Worm (Caenorhabditis elegans) whole organism, L2 larva: ENCODE results near the gene M03C11.9.

ENCODE experiments used
- C34F6.9 ChIP-seq: fragments of 150-350 bp; optimal IDR thresholded peaks from 2 replicates; lab custom pipeline; 2014; ENCODE audit warnings: missing biosample characterization, missing genetic modification characterization
- F13H6.1 ChIP-seq: sonication (generic microtip); optimal IDR thresholded peaks from 2 replicates; lab custom pipeline; 2016; ENCODE audit warnings: missing genetic modification characterization, missing compliant biosample characterization
- R02D3.7 ChIP-seq: fragments of 150-350 bp; optimal IDR thresholded peaks from 2 replicates; lab custom pipeline; 2014; ENCODE audit warnings: missing biosample characterization, missing genetic modification characterization
- ZK546.5 ChIP-seq: sonication (generic microtip); optimal IDR thresholded peaks from 2 replicates; lab custom pipeline; 2017; ENCODE audit warnings: missing biosample characterization, missing genetic modification characterization
- alr-1 ChIP-seq: fragments of 150-350 bp; optimal IDR thresholded peaks from 2 replicates; lab custom pipeline; 2014; ENCODE audit warnings: missing biosample characterization, missing genetic modification characterization
- aly-2 ChIP-seq: fragments of 150-350 bp; optimal IDR thresholded peaks from 2 replicates; lab custom pipeline; 2014; ENCODE audit warnings: missing biosample characterization, missing genetic modification characterization
- ama-1 ChIP-seq: fragments of 150-350 bp; optimal IDR thresholded peaks from 2 replicates; lab custom pipeline; 2018; ENCODE audit warnings: inconsistent platforms
- ceh-16 ChIP-seq: fragments of 150-350 bp; optimal IDR thresholded peaks from 2 replicates; lab custom pipeline; 2014; ENCODE audit warnings: missing biosample characterization, missing genetic modification characterization
- ceh-82 ChIP-seq: fragments of 150-350 bp; optimal IDR thresholded peaks from 2 replicates; lab custom pipeline; 2014; ENCODE audit warnings: missing biosample characterization, missing genetic modification characterization
- crh-2 ChIP-seq: sonication (generic microtip); optimal IDR thresholded peaks from 2 replicates; lab custom pipeline; 2017; ENCODE audit warnings: missing biosample characterization, missing genetic modification characterization
- elt-1 ChIP-seq: fragments of 150-350 bp; optimal IDR thresholded peaks from 2 replicates; lab custom pipeline; 2014; ENCODE audit warnings: missing biosample characterization, missing genetic modification characterization
- fos-1 ChIP-seq: fragments of 150-350 bp; optimal IDR thresholded peaks from 2 replicates; lab custom pipeline; 2014; ENCODE audit warnings: missing biosample characterization, missing genetic modification characterization
- gmeb-1 ChIP-seq: fragments of 150-350 bp; optimal IDR thresholded peaks from 2 replicates; lab custom pipeline; 2014; ENCODE audit warnings: missing biosample characterization, missing genetic modification characterization
- lin-13 ChIP-seq: fragments of 150-350 bp; optimal IDR thresholded peaks from 2 replicates; lab custom pipeline; 2014; ENCODE audit warnings: missing biosample characterization, missing genetic modification reagents, missing genetic modification characterization
- lin-39 ChIP-seq: fragments of 150-350 bp; optimal IDR thresholded peaks from 2 replicates; lab custom pipeline; 2014; ENCODE audit warnings: missing biosample characterization, missing genetic modification reagents, missing genetic modification characterization
- lsy-2 ChIP-seq, 2 experiments: fragments of 150-350 bp in 1 of 2; sonication (generic microtip) in 1 of 2; optimal IDR thresholded peaks; 2 replicates each; lab custom pipeline; 2014 to 2017; ENCODE audit warnings: missing biosample characterization in 2 of 2, missing genetic modification characterization in 2 of 2
- mab-5 ChIP-seq: fragments of 150-350 bp; optimal IDR thresholded peaks from 2 replicates; lab custom pipeline; 2014; ENCODE audit warnings: missing biosample characterization, missing genetic modification characterization
- mbf-1 ChIP-seq: sonication (generic microtip); optimal IDR thresholded peaks from 2 replicates; lab custom pipeline; 2017; ENCODE audit warnings: missing biosample characterization, missing genetic modification characterization
- nhr-10 ChIP-seq: sonication (generic microtip); optimal IDR thresholded peaks from 2 replicates; lab custom pipeline; 2017; ENCODE audit warnings: missing biosample characterization, missing genetic modification characterization
- nhr-129 ChIP-seq: fragments of 150-350 bp; optimal IDR thresholded peaks from 2 replicates; lab custom pipeline; 2014; ENCODE audit warnings: missing biosample characterization, missing genetic modification characterization
- nhr-21 ChIP-seq: fragments of 150-350 bp; optimal IDR thresholded peaks from 2 replicates; lab custom pipeline; 2014; ENCODE audit warnings: missing biosample characterization, missing genetic modification characterization
- nhr-237 ChIP-seq: fragments of 150-350 bp; optimal IDR thresholded peaks from 2 replicates; lab custom pipeline; 2014; ENCODE audit warnings: missing biosample characterization, missing genetic modification characterization
- nhr-25 ChIP-seq: fragments of 150-350 bp; sonication (generic microtip); optimal IDR thresholded peaks from 3 replicates; lab custom pipeline; 2014; ENCODE audit warnings: missing biosample characterization, missing genetic modification characterization
- nhr-6 ChIP-seq: fragments of 150-350 bp; optimal IDR thresholded peaks from 2 replicates; lab custom pipeline; 2014; ENCODE audit warnings: missing biosample characterization, missing genetic modification characterization
- nhr-77 ChIP-seq: fragments of 150-350 bp; optimal IDR thresholded peaks from 2 replicates; lab custom pipeline; 2014; ENCODE audit warnings: missing biosample characterization, missing genetic modification characterization
- peb-1 ChIP-seq: fragments of 150-350 bp; optimal IDR thresholded peaks from 2 replicates; lab custom pipeline; 2014; ENCODE audit warnings: missing biosample characterization, missing genetic modification characterization
- sem-4 ChIP-seq: fragments of 150-350 bp; optimal IDR thresholded peaks from 2 replicates; lab custom pipeline; 2014; ENCODE audit warnings: missing biosample characterization, missing genetic modification reagents, missing genetic modification characterization
- sma-3 ChIP-seq: sonication (generic microtip); optimal IDR thresholded peaks from 2 replicates; lab custom pipeline; 2016; ENCODE audit warnings: missing genetic modification reagents, missing genetic modification characterization, missing compliant biosample characterization
- sma-9 ChIP-seq, 2 experiments: fragments of 150-350 bp in 1 of 2; sonication (generic microtip) in 1 of 2; optimal IDR thresholded peaks; 2 replicates each; lab custom pipeline; 2014 to 2016; ENCODE audit warnings: missing genetic modification characterization in 2 of 2, mild to moderate bottlenecking in 1 of 2, missing biosample characterization in 1 of 2, missing compliant biosample characterization in 1 of 2, missing genetic modification reagents in 1 of 2, moderate library complexity in 1 of 2
- snpc-4 ChIP-seq: fragments of 150-350 bp; optimal IDR thresholded peaks from 2 replicates; lab custom pipeline; 2014; ENCODE audit warnings: missing biosample characterization, missing genetic modification characterization
- unc-39 ChIP-seq: fragments of 150-350 bp; optimal IDR thresholded peaks from 2 replicates; lab custom pipeline; 2014; ENCODE audit warnings: missing biosample characterization, missing genetic modification characterization
- unc-55 ChIP-seq: fragments of 150-350 bp; sonication (generic microtip); optimal IDR thresholded peaks from 3 replicates; lab custom pipeline; 2014; ENCODE audit warnings: missing biosample characterization, missing genetic modification reagents, missing genetic modification characterization
- unc-62 ChIP-seq: fragments of 150-350 bp; optimal IDR thresholded peaks from 2 replicates; lab custom pipeline; 2014; ENCODE audit warnings: missing biosample characterization, missing genetic modification reagents, missing genetic modification characterization
- zag-1 ChIP-seq: fragments of 150-350 bp; optimal IDR thresholded peaks from 2 replicates; lab custom pipeline; 2014; ENCODE audit warnings: missing biosample characterization, missing genetic modification characterization

Gene M03C11.9

DNA sequence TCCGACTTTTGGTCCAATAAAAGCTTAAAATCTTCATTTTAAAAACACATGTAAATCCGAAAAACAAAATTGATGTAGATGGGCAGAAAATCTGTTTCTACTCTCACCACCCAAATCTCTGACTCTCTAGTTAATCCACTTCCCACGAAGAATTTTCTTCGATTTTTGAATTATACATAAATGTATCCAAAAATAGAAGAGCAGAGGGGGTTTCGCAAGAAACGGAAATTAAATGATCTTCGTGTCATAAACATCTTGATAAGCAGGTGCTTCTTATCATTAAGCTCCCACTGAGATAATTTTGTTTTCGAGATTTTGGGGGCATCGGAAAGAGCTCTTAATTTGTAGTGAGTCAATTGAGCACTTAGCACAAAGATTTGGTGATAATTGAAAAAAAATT lies 1.9 kb downstream of the M03C11.9 start:
- TF ChIP-seq aly-2 (tag; lab: Kevin White, UChicago) (no peak), lin-39 (tag; lab: Kevin White, UChicago) (no peak), unc-62 (GFP tag; lab: Kevin White, UChicago) (no peak), C34F6.9 (tag; lab: Kevin White, UChicago) (no peak), F13H6.1 (tag; lab: Kevin White, UChicago) (no peak), snpc-4 (tag; lab: Kevin White, UChicago) (no peak), peb-1 (no peak), elt-1 (tag; lab: Kevin White, UChicago) (no peak), ama-1 (no peak), nhr-6 (tag; lab: Kevin White, UChicago) (no peak), nhr-129 (tag; lab: Kevin White, UChicago) (no peak)
- TF ChIP-seq, all 48 proteins: peak for 0

DNA sequence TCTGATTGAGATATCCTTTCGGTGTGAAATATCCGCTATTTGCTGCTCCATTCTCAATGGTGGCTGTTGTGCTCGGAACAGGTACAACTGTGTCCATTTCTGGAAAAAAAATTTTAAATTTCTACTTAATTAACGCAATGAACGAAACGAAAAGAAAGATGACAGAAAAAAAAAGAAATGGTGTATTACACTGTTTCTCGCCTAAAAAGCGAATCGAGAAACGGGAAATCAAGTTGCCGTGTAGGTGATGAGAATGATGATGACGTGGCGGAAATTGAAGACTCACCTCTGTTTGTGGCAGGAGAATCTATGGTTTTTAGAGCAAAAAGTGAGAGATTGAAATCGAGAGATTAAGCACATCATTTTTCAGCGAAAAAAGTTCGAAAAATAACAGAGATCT lies 5.1 kb downstream of the M03C11.9 start, which contains the start of gene C38H2.3:
Gene C38H2.3, minus strand, starts transcription at position 101 of the 400 bp plus-strand sequence.
- TF ChIP-seq lsy-2 (tag; optimal IDR thresholded peaks at IDR 0.05; lab: Kevin White, UChicago) (no peak), gmeb-1 (tag; lab: Kevin White, UChicago) (no peak)

DNA sequence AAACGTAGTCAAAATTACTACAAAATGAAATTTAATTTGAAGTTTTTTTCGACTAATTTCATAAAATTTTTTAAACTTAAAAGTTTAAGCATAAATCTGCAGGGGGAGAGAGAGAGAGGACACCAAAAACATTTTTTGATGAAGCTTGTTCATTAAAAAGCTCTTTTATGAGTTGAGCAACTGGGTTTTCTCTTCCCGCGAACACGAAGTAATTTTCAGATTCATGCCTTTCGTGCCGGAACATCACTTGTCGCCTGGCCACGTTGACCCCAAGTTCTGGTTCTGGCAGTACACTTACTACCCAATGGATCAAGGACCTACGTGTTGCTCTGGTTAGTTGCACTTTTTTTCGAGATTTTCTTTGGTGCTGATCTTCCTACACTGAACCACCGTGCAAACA lies 7.7 kb downstream of the M03C11.9 start:
- TF ChIP-seq fos-1 (no peak), nhr-6 (tag; lab: Kevin White, UChicago) (no peak), sem-4 (tag; lab: Kevin White, UChicago) (no peak), mab-5 (tag; lab: Kevin White, UChicago) (no peak), nhr-21 (tag; lab: Kevin White, UChicago) (no peak), unc-39 (no peak), nhr-77 (no peak), nhr-25 (no peak), ZK546.5 (tag; lab: Kevin White, UChicago) (no peak), nhr-237 (no peak), ama-1 (no peak), elt-1 (tag; lab: Kevin White, UChicago) (no peak)
- TF ChIP-seq, all 48 proteins: peak for 0

DNA sequence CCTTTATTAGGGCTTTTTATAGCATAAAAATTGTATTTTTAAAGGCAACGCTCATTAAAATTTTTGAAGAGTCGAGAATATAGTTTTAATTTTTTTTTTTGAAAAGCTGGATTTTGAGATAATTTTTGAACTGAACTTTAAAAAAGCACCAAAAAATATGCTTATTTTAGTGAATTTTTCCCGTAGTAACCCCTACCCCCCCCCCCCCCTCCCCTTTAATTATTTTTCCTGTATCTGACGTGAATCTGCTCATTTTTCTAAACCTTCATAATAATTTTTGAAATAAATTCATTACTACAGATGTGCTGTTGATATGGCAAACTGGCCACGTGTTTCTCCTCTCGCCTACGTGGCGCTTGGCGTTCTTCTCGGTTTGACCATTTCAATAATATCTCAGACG lies 10.1 kb downstream of the M03C11.9 start, which contains the start of gene C38H2.2:
Gene C38H2.2, plus strand, starts transcription at position 301 of the 400 bp plus-strand sequence.
- TF ChIP-seq zag-1 (tag; lab: Kevin White, UChicago) (no peak), aly-2 (tag; lab: Kevin White, UChicago) (no peak), snpc-4 (tag; lab: Kevin White, UChicago) (no peak), F13H6.1 (tag; lab: Kevin White, UChicago) (no peak), ceh-16 (tag; lab: Kevin White, UChicago) (no peak), mbf-1 (tag; lab: Kevin White, UChicago) (no peak), nhr-129 (tag; lab: Kevin White, UChicago) (no peak), unc-39 (no peak), lin-39 (tag; lab: Kevin White, UChicago) (no peak), nhr-10 (no peak), alr-1 (tag; lab: Kevin White, UChicago) (no peak)

DNA sequence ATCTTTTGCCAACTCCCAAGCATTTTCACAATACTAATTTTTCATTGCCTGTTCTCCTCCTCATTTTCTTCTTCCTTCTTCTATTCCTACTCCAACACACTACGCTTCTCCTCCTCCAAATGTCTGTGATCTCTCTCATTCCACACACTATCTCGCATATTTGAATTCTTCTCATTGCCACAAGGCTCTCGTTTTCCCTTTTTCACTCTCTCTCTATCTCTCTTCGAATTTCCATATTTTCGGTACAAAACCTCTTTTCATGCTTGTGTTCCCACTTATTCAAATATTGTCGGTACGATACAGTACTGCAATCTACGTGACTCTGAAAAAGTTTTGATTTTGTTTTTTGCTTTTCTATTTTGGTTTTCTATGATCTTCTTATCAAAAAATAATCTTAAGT lies 10.9 kb downstream of the M03C11.9 start:
- TF ChIP-seq R02D3.7 (no peak), sma-9 (GFP tag; optimal IDR thresholded peaks at IDR 0.05; lab: Kevin White, UChicago) (peak; percentile 12), sma-9 (tag; optimal IDR thresholded peaks at IDR 0.05; lab: Kevin White, UChicago) (no peak), unc-55 (GFP tag; lab: Kevin White, UChicago) (peak; percentile 55), lin-39 (tag; lab: Kevin White, UChicago) (no peak), lsy-2 (tag; optimal IDR thresholded peaks at IDR 0.05; lab: Kevin White, UChicago) (peak in 1 of 2 experiments; percentile 18), crh-2 (peak; percentile 0), nhr-129 (tag; lab: Kevin White, UChicago) (peak; percentile 6), fos-1 (peak; percentile 32), C34F6.9 (tag; lab: Kevin White, UChicago) (peak; percentile 53), gmeb-1 (tag; lab: Kevin White, UChicago) (no peak)

DNA sequence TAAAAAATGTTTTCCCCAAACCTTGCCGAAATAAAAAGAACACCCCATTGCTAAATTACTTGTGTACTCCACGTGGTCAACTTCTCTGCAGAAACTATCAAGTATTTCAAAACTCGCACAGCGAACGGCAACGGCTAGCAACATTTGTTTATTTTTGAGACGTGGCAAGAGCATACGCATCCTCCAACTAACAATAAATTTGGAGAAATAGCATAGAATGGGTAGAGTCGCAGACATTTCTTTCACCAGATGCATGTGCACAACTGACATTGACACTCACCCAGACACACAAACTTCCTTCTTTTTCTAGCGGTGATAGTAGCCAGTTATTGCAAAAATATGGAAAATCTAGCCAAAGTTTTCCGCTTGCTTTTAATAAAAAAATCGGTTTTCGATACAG lies 11.9 kb downstream of the M03C11.9 start:
- peak; percentile 16 for TF ChIP-seq F13H6.1 (tag; lab: Kevin White, UChicago)
- no peak for TF ChIP-seq unc-39
- TF ChIP-seq lin-13 (GFP tag; lab: Kevin White, UChicago) = no peak
- peak; percentile 82 for TF ChIP-seq crh-2
- TF ChIP-seq nhr-10 = no peak
- TF ChIP-seq C34F6.9 (tag; lab: Kevin White, UChicago) = peak; percentile 33
- no peak for TF ChIP-seq mab-5 (tag; lab: Kevin White, UChicago)
- TF ChIP-seq lsy-2 (tag; optimal IDR thresholded peaks at IDR 0.05; lab: Kevin White, UChicago) = peak in 1 of 2 experiments; percentile 23
- TF ChIP-seq ceh-82 (tag; lab: Kevin White, UChicago) = no peak
- no peak for TF ChIP-seq sma-3 (GFP tag; lab: Kevin White, UChicago)
